Worm (Caenorhabditis elegans) whole organism, L3 larva: ENCODE results near the gene dop-2.

Source experiments
- R02D3.7 ChIP-seq: fragments of 150-350 bp; optimal IDR thresholded peaks from 2 replicates; lab custom pipeline; 2014; ENCODE audit warnings: missing biosample characterization, missing genetic modification characterization
- ZK546.5 ChIP-seq: sonication (generic microtip); optimal IDR thresholded peaks from 2 replicates; lab custom pipeline; 2017; ENCODE audit warnings: missing biosample characterization, missing genetic modification characterization
- aly-2 ChIP-seq: fragments of 150-350 bp; optimal IDR thresholded peaks from 2 replicates; lab custom pipeline; 2014; ENCODE audit warnings: missing biosample characterization, missing genetic modification characterization
- ceh-16 ChIP-seq: sonication (generic microtip); optimal IDR thresholded peaks from 2 replicates; lab custom pipeline; 2017; ENCODE audit warnings: missing biosample characterization, missing genetic modification characterization
- ceh-82 ChIP-seq: fragments of 150-350 bp; optimal IDR thresholded peaks from 2 replicates; lab custom pipeline; 2014; ENCODE audit warnings: missing biosample characterization, missing genetic modification characterization
- ceh-9 ChIP-seq: sonication (generic microtip); optimal IDR thresholded peaks from 2 replicates; lab custom pipeline; 2018; ENCODE audit warnings: missing biosample characterization, missing genetic modification characterization
- daf-12 ChIP-seq: fragments of 150-350 bp; optimal IDR thresholded peaks from 2 replicates; lab custom pipeline; 2014; ENCODE audit warnings: missing biosample characterization, missing genetic modification reagents, missing genetic modification characterization
- egl-27 ChIP-seq: sonication (generic microtip); optimal IDR thresholded peaks from 4 replicates; lab custom pipeline; 2017; ENCODE audit warnings: missing biosample characterization, missing genetic modification reagents, missing genetic modification characterization
- elt-1 ChIP-seq: fragments of 150-350 bp; optimal IDR thresholded peaks from 2 replicates; lab custom pipeline; 2014; ENCODE audit warnings: missing biosample characterization, missing genetic modification characterization
- elt-2 ChIP-seq: sonication (generic microtip); optimal IDR thresholded peaks from 2 replicates; lab custom pipeline; 2016; ENCODE audit warnings: missing genetic modification reagents, mild to moderate bottlenecking, missing genetic modification characterization, missing compliant biosample characterization
- elt-3 ChIP-seq, 3 experiments: fragments of 150-350 bp in 1 of 3; sonication (generic microtip) in 2 of 3; optimal IDR thresholded peaks; 2 replicates in 2 of 3; 4 replicates in 1 of 3; lab custom pipeline; 2014 to 2017; ENCODE audit warnings: missing biosample characterization in 3 of 3, missing genetic modification characterization in 3 of 3
- fkh-10 ChIP-seq: sonication (generic microtip); optimal IDR thresholded peaks from 2 replicates; lab custom pipeline; 2017; ENCODE audit warnings: missing biosample characterization, missing genetic modification reagents, missing genetic modification characterization
- fkh-2 ChIP-seq: fragments of 150-350 bp; optimal IDR thresholded peaks from 2 replicates; lab custom pipeline; 2014; ENCODE audit warnings: missing biosample characterization, missing genetic modification reagents, missing genetic modification characterization
- fos-1 ChIP-seq: fragments of 150-350 bp; optimal IDR thresholded peaks from 2 replicates; lab custom pipeline; 2014; ENCODE audit warnings: missing biosample characterization, missing genetic modification characterization
- jun-1 ChIP-seq: fragments of 150-350 bp; optimal IDR thresholded peaks from 2 replicates; lab custom pipeline; 2014; ENCODE audit warnings: missing biosample characterization, missing genetic modification reagents, missing genetic modification characterization
- lsy-12 ChIP-seq: sonication (generic microtip); optimal IDR thresholded peaks from 2 replicates; lab custom pipeline; 2016; ENCODE audit warnings: mild to moderate bottlenecking, missing genetic modification characterization, missing compliant biosample characterization
- mml-1 ChIP-seq: fragments of 150-350 bp; sonication (generic microtip); optimal IDR thresholded peaks from 3 replicates; lab custom pipeline; 2014; ENCODE audit warnings: missing biosample characterization, missing genetic modification characterization
- nfya-1 ChIP-seq: sonication (generic microtip); optimal IDR thresholded peaks from 2 replicates; lab custom pipeline; 2017; ENCODE audit warnings: missing genetic modification characterization, mild to moderate bottlenecking, missing compliant biosample characterization, antibody characterized with exemption, moderate library complexity; ENCODE audit not compliant: insufficient read depth
- nhr-11 ChIP-seq: fragments of 150-350 bp; optimal IDR thresholded peaks from 2 replicates; lab custom pipeline; 2014; ENCODE audit warnings: missing biosample characterization, missing genetic modification characterization
- nhr-12 ChIP-seq: fragments of 150-350 bp; optimal IDR thresholded peaks from 2 replicates; lab custom pipeline; 2014; ENCODE audit warnings: missing biosample characterization, missing genetic modification characterization
- nhr-23 ChIP-seq: fragments of 150-350 bp; optimal IDR thresholded peaks from 2 replicates; lab custom pipeline; 2014; ENCODE audit warnings: missing biosample characterization, missing genetic modification reagents, missing genetic modification characterization
- nhr-237 ChIP-seq: fragments of 150-350 bp; optimal IDR thresholded peaks from 2 replicates; lab custom pipeline; 2014; ENCODE audit warnings: missing biosample characterization, missing genetic modification characterization
- nhr-25 ChIP-seq: sonication (generic microtip); optimal IDR thresholded peaks from 2 replicates; lab custom pipeline; 2017; ENCODE audit warnings: missing biosample characterization, missing genetic modification characterization
- nhr-28 ChIP-seq: fragments of 150-350 bp; optimal IDR thresholded peaks from 2 replicates; lab custom pipeline; 2014; ENCODE audit warnings: missing biosample characterization, missing genetic modification characterization
- nhr-43 ChIP-seq: sonication (generic microtip); optimal IDR thresholded peaks from 2 replicates; lab custom pipeline; 2016; ENCODE audit warnings: mild to moderate bottlenecking, missing genetic modification characterization, missing compliant biosample characterization; ENCODE audit not compliant: poor library complexity, severe bottlenecking
- nhr-67 ChIP-seq: fragments of 150-350 bp; optimal IDR thresholded peaks from 2 replicates; lab custom pipeline; 2014; ENCODE audit warnings: missing biosample characterization, missing genetic modification characterization
- nhr-76 ChIP-seq: fragments of 150-350 bp; sonication (generic microtip); optimal IDR thresholded peaks from 5 replicates; lab custom pipeline; 2014; ENCODE audit warnings: missing biosample characterization, missing genetic modification characterization
- nhr-77 ChIP-seq: fragments of 150-350 bp; optimal IDR thresholded peaks from 2 replicates; lab custom pipeline; 2014; ENCODE audit warnings: missing biosample characterization, missing genetic modification characterization
- pha-4 ChIP-seq: fragments of 150-350 bp; optimal IDR thresholded peaks from 2 replicates; lab custom pipeline; 2014; ENCODE audit warnings: missing biosample characterization, missing genetic modification reagents, missing genetic modification characterization
- pqm-1 ChIP-seq: fragments of 150-350 bp; optimal IDR thresholded peaks from 2 replicates; lab custom pipeline; 2017; ENCODE audit warnings: missing biosample characterization, missing genetic modification characterization, inconsistent platforms
- sea-2 ChIP-seq: fragments of 150-350 bp; sonication (generic microtip); optimal IDR thresholded peaks from 4 replicates; lab custom pipeline; 2014; ENCODE audit warnings: missing biosample characterization, missing genetic modification reagents, missing genetic modification characterization
- snpc-4 ChIP-seq: fragments of 150-350 bp; optimal IDR thresholded peaks from 2 replicates; lab custom pipeline; 2014; ENCODE audit warnings: missing biosample characterization, missing genetic modification characterization
- tbx-2 ChIP-seq: sonication (generic microtip); optimal IDR thresholded peaks from 2 replicates; lab custom pipeline; 2016; ENCODE audit warnings: mild to moderate bottlenecking, missing genetic modification characterization, missing compliant biosample characterization
- ztf-11 ChIP-seq: fragments of 150-350 bp; optimal IDR thresholded peaks from 2 replicates; lab custom pipeline; 2014; ENCODE audit warnings: missing biosample characterization, missing genetic modification characterization
- ztf-4 ChIP-seq: fragments of 150-350 bp; optimal IDR thresholded peaks from 2 replicates; lab custom pipeline; 2014; ENCODE audit warnings: missing biosample characterization, missing genetic modification characterization

Gene dop-2

DNA sequence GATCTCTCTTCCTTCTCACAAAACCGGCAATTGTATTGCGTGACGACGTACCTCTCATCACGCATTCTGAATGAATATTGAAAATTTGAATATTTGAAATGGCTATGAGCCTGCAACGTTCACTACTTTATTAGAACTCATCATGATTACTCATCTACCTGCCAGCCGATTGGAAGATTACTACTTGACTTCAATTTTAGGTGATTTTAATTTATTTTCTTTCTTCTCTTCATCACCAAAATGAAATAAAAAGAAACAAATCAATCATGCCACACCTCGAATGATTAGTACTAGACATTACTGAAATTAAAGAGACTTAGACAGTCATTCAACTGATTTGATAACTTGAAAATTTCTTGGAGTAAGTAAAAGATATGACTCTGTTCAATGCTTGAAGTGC lies 24.1 kb upstream of the dop-2 start:
- TF ChIP-seq ceh-9 = no peak
- no peak for TF ChIP-seq fkh-10
- no peak for TF ChIP-seq nhr-11
- no peak for TF ChIP-seq nhr-25
- no peak for TF ChIP-seq elt-2
- TF ChIP-seq aly-2 = no peak
- no peak for TF ChIP-seq lsy-12 (tag; lab: Kevin White, UChicago)
- TF ChIP-seq nhr-67 = no peak
- TF ChIP-seq nhr-12 = no peak
- TF ChIP-seq nhr-23 (tag; lab: Kevin White, UChicago) = no peak
- no peak for TF ChIP-seq nhr-77
- TF ChIP-seq elt-1 (tag; lab: Kevin White, UChicago) = no peak

- TF ChIP-seq nhr-11 (no peak), sea-2 (GFP tag; lab: Kevin White, UChicago) (no peak), nhr-23 (tag; lab: Kevin White, UChicago) (no peak), jun-1 (tag; lab: Kevin White, UChicago) (no peak), nhr-25 (no peak), elt-2 (no peak), nhr-77 (no peak)
Measured at ce11 chrV:9587619-9588018, 20.7 kb upstream of the dop-2 start.

- TF ChIP-seq nhr-28 (tag; lab: Kevin White, UChicago) = no peak
- TF ChIP-seq tbx-2 (tag; lab: Kevin White, UChicago) = no peak
- no peak for TF ChIP-seq elt-2
- peak; percentile 54 for TF ChIP-seq nhr-23 (tag; lab: Kevin White, UChicago)
- TF ChIP-seq ceh-9 = no peak
- TF ChIP-seq R02D3.7 = no peak
- no peak for TF ChIP-seq nhr-237
- TF ChIP-seq ztf-4 (tag; lab: Kevin White, UChicago) = no peak
- TF ChIP-seq snpc-4 (tag; lab: Kevin White, UChicago) = no peak
- no peak for TF ChIP-seq nfya-1 (tag; lab: Kevin White, UChicago)
- TF ChIP-seq nhr-43 (tag; lab: Kevin White, UChicago) = peak; percentile 13
- TF ChIP-seq ztf-11 (tag; lab: Kevin White, UChicago) = no peak
- TF ChIP-seq nhr-11 = no peak
- TF ChIP-seq ceh-16 (tag; lab: Kevin White, UChicago) = no peak
- TF ChIP-seq elt-1 (tag; lab: Kevin White, UChicago) = no peak
- TF ChIP-seq jun-1 (tag; lab: Kevin White, UChicago) = no peak
- no peak for TF ChIP-seq ZK546.5 (tag; lab: Kevin White, UChicago)
- no peak for TF ChIP-seq pqm-1 (tag; lab: Kevin White, UChicago)
Measured at ce11 chrV:9588574-9588973, 19.8 kb upstream of the dop-2 start.

- TF ChIP-seq nfya-1 (tag; lab: Kevin White, UChicago) = no peak
- no peak for TF ChIP-seq sea-2 (GFP tag; lab: Kevin White, UChicago)
- no peak for TF ChIP-seq ztf-4 (tag; lab: Kevin White, UChicago)
- no peak for TF ChIP-seq mml-1
- TF ChIP-seq ceh-82 = no peak
- no peak for TF ChIP-seq nhr-28 (tag; lab: Kevin White, UChicago)
Measured at ce11 chrV:9590317-9590716, 18.0 kb upstream of the dop-2 start, which contains the start of gene K09G1.2. Gene K09G1.2 (plus strand): TSS chrV:9590617.

DNA sequence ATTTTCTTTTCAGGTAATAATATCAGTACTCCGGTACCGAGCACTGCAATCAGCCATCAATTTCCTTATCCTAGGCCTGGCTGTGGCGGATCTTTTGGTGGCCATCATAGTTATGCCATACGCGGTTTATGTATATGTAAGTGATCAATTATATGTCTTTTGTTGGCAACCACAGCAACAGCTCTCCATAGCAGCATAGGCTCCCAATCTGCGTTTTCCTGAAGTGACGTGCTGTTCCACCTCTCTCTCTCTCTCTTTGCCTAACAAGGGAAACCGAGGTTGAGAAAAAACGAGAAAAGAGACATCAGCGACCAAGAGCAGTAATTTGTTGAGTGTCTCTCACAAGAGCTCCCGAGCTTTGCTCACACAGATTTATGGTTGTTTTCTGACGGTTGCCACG lies 861 bp downstream of the dop-2 start:
- TF ChIP-seq fos-1 (tag; lab: Kevin White, UChicago) = no peak
- no peak for TF ChIP-seq nhr-77
- TF ChIP-seq daf-12 (tag; lab: Kevin White, UChicago) = no peak
- TF ChIP-seq nhr-76 = no peak
- no peak for TF ChIP-seq R02D3.7
- no peak for TF ChIP-seq mml-1
- no peak for TF ChIP-seq nhr-25
- TF ChIP-seq ceh-82 = no peak
- TF ChIP-seq nhr-11 = no peak
- no peak for TF ChIP-seq nhr-12
- TF ChIP-seq ztf-4 (tag; lab: Kevin White, UChicago) = no peak
- no peak for TF ChIP-seq fkh-2 (tag; lab: Kevin White, UChicago)
- TF ChIP-seq nhr-43 (tag; lab: Kevin White, UChicago) = no peak
- TF ChIP-seq pha-4 (tag; lab: Kevin White, UChicago) = no peak
- no peak for TF ChIP-seq egl-27
- no peak for TF ChIP-seq ceh-9
- no peak for TF ChIP-seq elt-3 (tag; optimal IDR thresholded peaks at IDR 0.05; lab: Kevin White, UChicago)
